Fruit fly (Drosophila melanogaster) whole organism, embryonic: ENCODE measurements around the gene Tlk.

ENCODE experiments used
- Aef1 ChIP-seq: fragments of 200-800 bp; sonication (Bioruptor generic); IDR thresholded peaks from 3 replicates; pipeline ENCODE4 v1.3.6; 2022; ENCODE audit warnings: missing biosample characterization, missing genetic modification characterization
- Antp ChIP-seq: fragments of 200-800 bp; sonication (Bioruptor generic); optimal IDR thresholded peaks from 3 replicates; lab custom pipeline; 2016; ENCODE audit warnings: missing biosample characterization, missing genetic modification characterization
- CG11504 ChIP-seq: fragments of 200-800 bp; sonication (Bioruptor generic); optimal IDR thresholded peaks from 3 replicates; lab custom pipeline; 2019; ENCODE audit warnings: missing biosample characterization, mild to moderate bottlenecking, missing genetic modification characterization, moderate library complexity
- CG14050 ChIP-seq: fragments of 200-800 bp; sonication (Bioruptor generic); IDR thresholded peaks from 3 replicates; pipeline ENCODE4 v1.3.6; 2022; ENCODE audit warnings: missing biosample characterization, missing genetic modification characterization
- CG14710 ChIP-seq: fragments of 200-800 bp; sonication (Bioruptor generic); optimal IDR thresholded peaks from 3 replicates; lab custom pipeline; 2019; ENCODE audit warnings: missing biosample characterization, mild to moderate bottlenecking, missing genetic modification characterization, moderate library complexity
- CG14860 ChIP-seq: fragments of 200-800 bp; sonication (Bioruptor generic); IDR thresholded peaks from 3 replicates; pipeline ENCODE4 v1.3.6; 2022; ENCODE audit warnings: missing biosample characterization, missing genetic modification characterization; ENCODE audit not compliant: partially characterized antibody
- CG15696 ChIP-seq: fragments of 200-800 bp; sonication (Bioruptor generic); optimal IDR thresholded peaks from 2 replicates; lab custom pipeline; 2019; ENCODE audit warnings: missing biosample characterization, mild to moderate bottlenecking, missing genetic modification characterization, moderate library complexity
- CG16815 ChIP-seq: fragments of 200-800 bp; sonication (Bioruptor generic); optimal IDR thresholded peaks from 3 replicates; lab custom pipeline; 2017; ENCODE audit warnings: missing biosample characterization, mild to moderate bottlenecking, missing genetic modification characterization
- CG17328 ChIP-seq: fragments of 200-800 bp; sonication (Bioruptor generic); IDR thresholded peaks from 2 replicates; pipeline ENCODE4 v1.3.6; 2022; ENCODE audit warnings: missing biosample characterization, missing genetic modification characterization
- CG17385 ChIP-seq: fragments of 200-800 bp; sonication (Bioruptor generic); optimal IDR thresholded peaks from 3 replicates; lab custom pipeline; 2018; ENCODE audit warnings: missing biosample characterization, mild to moderate bottlenecking, missing genetic modification characterization
- CG17802 ChIP-seq: fragments of 200-800 bp; sonication (Bioruptor generic); optimal IDR thresholded peaks from 2 replicates; lab custom pipeline; 2018; ENCODE audit warnings: missing biosample characterization, mild to moderate bottlenecking, missing genetic modification characterization, moderate library complexity
- CG2120 ChIP-seq: fragments of 200-800 bp; sonication (Bioruptor generic); optimal IDR thresholded peaks from 3 replicates; lab custom pipeline; 2016; ENCODE audit warnings: missing biosample characterization, missing genetic modification characterization
- CG2202 ChIP-seq: fragments of 200-800 bp; sonication (Bioruptor generic); optimal IDR thresholded peaks from 2 replicates; lab custom pipeline; 2018; ENCODE audit warnings: missing biosample characterization, mild to moderate bottlenecking, missing genetic modification characterization
- CG30020 ChIP-seq: fragments of 200-800 bp; optimal IDR thresholded peaks from 2 replicates; lab custom pipeline; 2019; ENCODE audit warnings: missing biosample characterization, mild to moderate bottlenecking, missing genetic modification characterization, moderate library complexity
- CG32532 ChIP-seq: fragments of 200-800 bp; sonication (Bioruptor generic); IDR thresholded peaks from 2 replicates; pipeline ENCODE4 v1.3.6; 2022; ENCODE audit warnings: missing biosample characterization, missing genetic modification characterization
- CG6683 ChIP-seq: fragments of 200-800 bp; sonication (Bioruptor generic); optimal IDR thresholded peaks from 2 replicates; lab custom pipeline; 2017; ENCODE audit warnings: missing biosample characterization, mild to moderate bottlenecking, missing genetic modification characterization, missing genetic modification reagents
- CG7987 ChIP-seq: fragments of 200-800 bp; sonication (Bioruptor generic); optimal IDR thresholded peaks from 2 replicates; lab custom pipeline; 2018; ENCODE audit warnings: missing biosample characterization, mild to moderate bottlenecking, missing genetic modification characterization, moderate library complexity
- Eip74EF ChIP-seq, 2 experiments: fragments of 200-800 bp in 1 of 2; fragments of >200 bp in 1 of 2; sonication (Bioruptor generic) in 1 of 2; optimal IDR thresholded peaks; 2 replicates each; lab custom pipeline; 2017 to 2019; ENCODE audit warnings: missing biosample characterization in 2 of 2, missing genetic modification characterization in 2 of 2, mild to moderate bottlenecking in 1 of 2, moderate library complexity in 1 of 2
- Hey ChIP-seq: fragments of 200-800 bp; sonication (Bioruptor generic); optimal IDR thresholded peaks from 3 replicates; lab custom pipeline; 2018; ENCODE audit warnings: missing biosample characterization, mild to moderate bottlenecking, missing genetic modification characterization
- Hr78 ChIP-seq, 2 experiments: fragments of 200-800 bp in 1 of 2; fragments of >200 bp in 1 of 2; sonication (Bioruptor generic) in 1 of 2; optimal IDR thresholded peaks; 2 replicates each; lab custom pipeline; 2017 to 2019; ENCODE audit warnings: missing biosample characterization in 2 of 2, missing genetic modification characterization in 2 of 2, mild to moderate bottlenecking in 1 of 2, moderate library complexity in 1 of 2
- Hsf ChIP-seq: fragments of 200-800 bp; sonication (Bioruptor generic); optimal IDR thresholded peaks from 3 replicates; lab custom pipeline; 2016; ENCODE audit warnings: missing biosample characterization, missing genetic modification characterization
- MBD-R2 ChIP-seq: fragments of 200-800 bp; sonication (Bioruptor generic); IDR thresholded peaks from 2 replicates; pipeline ENCODE4 v1.3.6; 2022; ENCODE audit warnings: missing biosample characterization, missing genetic modification characterization
- Mad ChIP-seq: fragments of 200-800 bp; sonication (Bioruptor generic); optimal IDR thresholded peaks from 2 replicates; lab custom pipeline; 2016; ENCODE audit warnings: missing biosample characterization, missing genetic modification characterization
- Meics ChIP-seq: fragments of 200-800 bp; sonication (Bioruptor generic); optimal IDR thresholded peaks from 2 replicates; lab custom pipeline; 2017; ENCODE audit warnings: missing biosample characterization, mild to moderate bottlenecking, missing genetic modification characterization
- Mrtf ChIP-seq: fragments of 200-800 bp; sonication (Bioruptor generic); IDR thresholded peaks from 3 replicates; pipeline ENCODE4 v1.3.6; 2022; ENCODE audit warnings: missing biosample characterization, missing genetic modification characterization
- Nf-YB ChIP-seq: fragments of 200-800 bp; sonication (Bioruptor generic); optimal IDR thresholded peaks from 3 replicates; lab custom pipeline; 2019; ENCODE audit warnings: missing biosample characterization, mild to moderate bottlenecking, missing genetic modification characterization, moderate library complexity
- Rx ChIP-seq: fragments of 200-800 bp; sonication (Bioruptor generic); IDR thresholded peaks from 2 replicates; pipeline ENCODE4 v1.3.6; 2022; ENCODE audit warnings: missing biosample characterization, missing genetic modification characterization
- Taf1 ChIP-seq: fragments of 200-800 bp; sonication (Bioruptor generic); IDR thresholded peaks from 2 replicates; pipeline ENCODE4 v1.3.6; 2022; ENCODE audit warnings: missing biosample characterization, missing genetic modification characterization
- Tbp ChIP-seq: fragments of >200 bp; optimal IDR thresholded peaks from 2 replicates; lab custom pipeline; 2018; ENCODE audit warnings: missing biosample characterization, missing genetic modification characterization
- caup ChIP-seq: fragments of 200-800 bp; sonication (Bioruptor generic); optimal IDR thresholded peaks from 3 replicates; lab custom pipeline; 2017; ENCODE audit warnings: missing biosample characterization, mild to moderate bottlenecking, missing genetic modification characterization, moderate library complexity; ENCODE audit not compliant: severe bottlenecking
- croc ChIP-seq: fragments of 200-800 bp; sonication (Bioruptor generic); conservative IDR thresholded peaks from 3 replicates; pipeline ENCODE4 v1.3.6; 2022; ENCODE audit warnings: missing biosample characterization, missing genetic modification characterization
- dan ChIP-seq: fragments of 200-800 bp; sonication (Bioruptor generic); IDR thresholded peaks from 2 replicates; pipeline ENCODE4 v1.3.6; 2022; ENCODE audit warnings: missing biosample characterization, missing genetic modification characterization
- dati ChIP-seq: fragments of 200-800 bp; sonication (Bioruptor generic); IDR thresholded peaks from 2 replicates; pipeline ENCODE4 v1.3.6; 2022; ENCODE audit warnings: missing biosample characterization, missing genetic modification characterization
- gt ChIP-seq: fragments of 200-800 bp; sonication (Bioruptor generic); IDR thresholded peaks from 2 replicates; pipeline ENCODE4 v1.3.6; 2022; ENCODE audit warnings: missing biosample characterization, missing genetic modification characterization
- kah ChIP-seq: fragments of 200-800 bp; sonication (Bioruptor generic); optimal IDR thresholded peaks from 2 replicates; lab custom pipeline; 2018; ENCODE audit warnings: missing biosample characterization, mild to moderate bottlenecking, missing genetic modification characterization
- nerfin-1 ChIP-seq: fragments of 200-800 bp; sonication (Bioruptor generic); optimal IDR thresholded peaks from 3 replicates; lab custom pipeline; 2019; ENCODE audit warnings: missing biosample characterization, mild to moderate bottlenecking, missing genetic modification characterization, moderate library complexity
- odd ChIP-seq: fragments of 200-800 bp; sonication (Bioruptor generic); optimal IDR thresholded peaks from 2 replicates; lab custom pipeline; 2017; ENCODE audit warnings: missing biosample characterization, mild to moderate bottlenecking, missing genetic modification characterization
- p53 ChIP-seq: fragments of 200-800 bp; sonication (Bioruptor generic); optimal IDR thresholded peaks from 2 replicates; lab custom pipeline; 2016; ENCODE audit warnings: missing biosample characterization, missing genetic modification characterization
- pan ChIP-seq, 4 experiments: fragments of >200 bp in 3 of 4; fragments of 200-800 bp in 1 of 4; sonication (Bioruptor generic) in 1 of 4; optimal IDR thresholded peaks in 3 of 4; IDR thresholded peaks in 1 of 4; 2 replicates each; pipeline versions ENCODE4 v1.3.6 to Lab custom; 2017 to 2022; ENCODE audit warnings: missing biosample characterization in 2 of 4, missing genetic modification characterization in 2 of 4, mixed read lengths in 1 of 4
- rib ChIP-seq: fragments of 200-800 bp; sonication (Bioruptor generic); IDR thresholded peaks from 2 replicates; pipeline ENCODE4 v1.3.6; 2022; ENCODE audit warnings: missing biosample characterization, missing genetic modification characterization
- row ChIP-seq: fragments of 200-800 bp; sonication (Bioruptor generic); IDR thresholded peaks from 3 replicates; pipeline ENCODE4 v1.3.6; 2022; ENCODE audit warnings: missing biosample characterization, missing genetic modification characterization
- run ChIP-seq: fragments of 200-800 bp; sonication (Bioruptor generic); optimal IDR thresholded peaks from 3 replicates; lab custom pipeline; 2018; ENCODE audit warnings: missing biosample characterization, mild to moderate bottlenecking, missing genetic modification characterization
- sc ChIP-seq, 3 experiments: fragments of >200 bp in 2 of 3; fragments of 200-800 bp in 1 of 3; sonication (Bioruptor generic) in 1 of 3; optimal IDR thresholded peaks; 2 replicates in 2 of 3; 3 replicates in 1 of 3; lab custom pipeline; 2017; ENCODE audit warnings: mild to moderate bottlenecking in 1 of 3, missing biosample characterization in 1 of 3, missing genetic modification characterization in 1 of 3, missing genetic modification reagents in 1 of 3
- sqz ChIP-seq: fragments of 200-800 bp; sonication (Bioruptor generic); optimal IDR thresholded peaks from 3 replicates; lab custom pipeline; 2018; ENCODE audit warnings: missing biosample characterization, mild to moderate bottlenecking, missing genetic modification characterization
- tgo ChIP-seq: fragments of 200-800 bp; sonication (Bioruptor generic); IDR thresholded peaks from 3 replicates; pipeline ENCODE4 v1.3.6; 2022; ENCODE audit warnings: missing biosample characterization, missing genetic modification characterization
- zfh2 ChIP-seq: fragments of 200-800 bp; sonication (Bioruptor generic); optimal IDR thresholded peaks from 2 replicates; lab custom pipeline; 2016; ENCODE audit warnings: missing biosample characterization, missing genetic modification characterization

Tlk gene

dm6 chrX:3743005-3743890 lies 23.4 kb downstream of the Tlk start (continued):
- no peak for TF ChIP-seq Tbp (GFP tag; lab: Kevin White, UChicago)
- peak; percentile 61 for TF ChIP-seq CG16815 (GFP tag; lab: Kevin White, UChicago)
- no peak; the same call in 1 of the 2 replicates for TF ChIP-seq rib (GFP tag; lab: Robert Waterston, UW)
- peak in 1 of 2 experiments; percentile 15 for TF ChIP-seq pan (optimal IDR thresholded peaks at IDR 0.05; lab: Kevin White, UChicago)
- peak in 1 of 2 experiments; percentile 88 for TF ChIP-seq pan (GFP tag; optimal IDR thresholded peaks at IDR 0.05 in 1 of 2, IDR thresholded peaks at IDR 0.05 in 1 of 2)
- TF ChIP-seq CG15696 = peak; percentile 30
- peak; percentile 95 for TF ChIP-seq row (GFP tag; lab: Robert Waterston, UW)
- peak; percentile 41; the same call in 1 of the 2 replicates for TF ChIP-seq dati (GFP tag; lab: Robert Waterston, UW)
- peak; percentile 85 for TF ChIP-seq Antp
- peak; percentile 90 for TF ChIP-seq CG2120 (GFP tag; lab: Kevin White, UChicago)
- TF ChIP-seq MBD-R2 = peak; percentile 17; the same call in 1 of the 2 replicates
- TF ChIP-seq tgo (GFP tag; lab: Robert Waterston, UW) = peak; percentile 87
- TF ChIP-seq CG6683 (GFP tag; lab: Kevin White, UChicago) = peak; percentile 24
- TF ChIP-seq CG17385 (GFP tag; lab: Kevin White, UChicago) = peak; percentile 79
- peak; percentile 74 for TF ChIP-seq Meics
- TF ChIP-seq CG17328 = peak; percentile 85
- TF ChIP-seq dan (GFP tag; lab: Robert Waterston, UW) = peak; percentile 8; the same call in 1 of the 2 replicates
- no peak for TF ChIP-seq CG30020 (tag; lab: Kevin White, UChicago)
- peak; percentile 49 for TF ChIP-seq Hey
- TF ChIP-seq p53 (GFP tag; lab: Kevin White, UChicago) = peak; percentile 44
- TF ChIP-seq Nf-YB (GFP tag; lab: Kevin White, UChicago) = peak; percentile 53
- TF ChIP-seq CG32532 (GFP tag; lab: Robert Waterston, UW) = peak; percentile 83
- peak; percentile 12 for TF ChIP-seq CG2202 (tag; lab: Kevin White, UChicago)
- TF ChIP-seq CG11504 = peak; percentile 84
- peak; percentile 70 for TF ChIP-seq Rx (GFP tag; lab: Robert Waterston, UW)
- peak; percentile 76 for TF ChIP-seq Aef1 (GFP tag; lab: Robert Waterston, UW)
- peak; percentile 69 for TF ChIP-seq croc
- TF ChIP-seq CG7987 (GFP tag; lab: Kevin White, UChicago) = no peak
- TF ChIP-seq nerfin-1 (tag; lab: Kevin White, UChicago) = peak; percentile 31
- TF ChIP-seq CG14050 (GFP tag; lab: Robert Waterston, UW) = peak; percentile 87
- TF ChIP-seq Mad = peak; percentile 1
- peak; percentile 64 for TF ChIP-seq caup
- TF ChIP-seq kah (GFP tag; lab: Kevin White, UChicago) = no peak
- peak; percentile 61 for TF ChIP-seq sqz (GFP tag; lab: Kevin White, UChicago)
- TF ChIP-seq Eip74EF (GFP tag; optimal IDR thresholded peaks at IDR 0.05; lab: Kevin White, UChicago) = peak in 1 of 2 experiments; percentile 76
- peak; percentile 65 for TF ChIP-seq run (tag; lab: Kevin White, UChicago)
- TF ChIP-seq CG17802 (tag; lab: Kevin White, UChicago) = peak; percentile 62
- TF ChIP-seq zfh2 (GFP tag; lab: Kevin White, UChicago) = peak; percentile 71
- TF ChIP-seq CG14710 (tag; lab: Kevin White, UChicago) = peak; percentile 27
- TF ChIP-seq Taf1 (GFP tag; lab: Robert Waterston, UW) = peak; percentile 68
- peak; percentile 83 for TF ChIP-seq Mrtf
- no peak for TF ChIP-seq odd (GFP tag; lab: Kevin White, UChicago)
- TF ChIP-seq Hsf (GFP tag; lab: Kevin White, UChicago) = peak; percentile 82
- TF ChIP-seq sc (optimal IDR thresholded peaks at IDR 0.05; lab: Kevin White, UChicago) = no peak
- peak; percentile 47 for TF ChIP-seq sc (GFP tag; optimal IDR thresholded peaks at IDR 0.05; lab: Kevin White, UChicago)
- 0 out of 2 replicates have a peak, but pooled peaks have one; percentile 18 for TF ChIP-seq gt (GFP tag; lab: Robert Waterston, UW)
- peak in 1 of 2 experiments; percentile 73 for TF ChIP-seq Hr78 (GFP tag; optimal IDR thresholded peaks at IDR 0.05; lab: Kevin White, UChicago)
- TF ChIP-seq CG14860 = no peak
